Worm (Caenorhabditis elegans) whole organism, young adult: ENCODE data around the gene F43C9.1.
A peak's percentile ranks its signal among the peaks of the same experiment; 100 is the strongest.

Source experiments
- B0019.2 ChIP-seq: fragments of 200-800 bp; sonication (Bioruptor generic); conservative IDR thresholded peaks from 2 replicates; pipeline ENCODE4 v1.3.6; 2022; ENCODE audit warnings: missing genetic modification reagents, missing genetic modification characterization, missing compliant biosample characterization
- B0035.1 ChIP-seq: sonication (generic microtip); optimal IDR thresholded peaks from 2 replicates; lab custom pipeline; 2016; ENCODE audit warnings: missing genetic modification characterization, mild to moderate bottlenecking, missing compliant biosample characterization, missing genotype, missing genetic modification reagents
- B0336.3 ChIP-seq: fragments of 200-800 bp; sonication (Bioruptor generic); IDR thresholded peaks from 2 replicates; pipeline ENCODE4 v1.3.6; 2022; ENCODE audit warnings: missing genetic modification characterization, missing compliant biosample characterization
- D2030.7 ChIP-seq: fragments of 200-800 bp; sonication (Bioruptor generic); IDR thresholded peaks from 2 replicates; pipeline ENCODE4 v1.3.6; 2022; ENCODE audit warnings: missing genetic modification reagents, missing genetic modification characterization, missing compliant biosample characterization
- F23B12.7 ChIP-seq: sonication (generic microtip); optimal IDR thresholded peaks from 2 replicates; lab custom pipeline; 2017; ENCODE audit warnings: missing genetic modification characterization, mild to moderate bottlenecking, missing compliant biosample characterization, antibody characterized with exemption, moderate library complexity; ENCODE audit not compliant: insufficient read depth
- K11D2.4 ChIP-seq: fragments of 200-800 bp; sonication (Bioruptor generic); IDR thresholded peaks from 2 replicates; pipeline ENCODE4 v1.3.6; 2022; ENCODE audit warnings: missing genetic modification reagents, missing genetic modification characterization, missing compliant biosample characterization
- T26A5.8 ChIP-seq: sonication (generic microtip); optimal IDR thresholded peaks from 2 replicates; lab custom pipeline; 2016; ENCODE audit warnings: missing genetic modification characterization, missing compliant biosample characterization
- Y67H2A.10 ChIP-seq: fragments of 200-800 bp; sonication (Bioruptor generic); conservative IDR thresholded peaks from 2 replicates; pipeline ENCODE4 v1.3.6; 2022; ENCODE audit warnings: missing genetic modification reagents, missing genetic modification characterization, missing compliant biosample characterization
- ZK185.1 ChIP-seq: sonication (generic microtip); optimal IDR thresholded peaks from 2 replicates; lab custom pipeline; 2016; ENCODE audit warnings: mild to moderate bottlenecking, missing genetic modification characterization, missing compliant biosample characterization; ENCODE audit not compliant: poor library complexity, severe bottlenecking
- atf-7 ChIP-seq: sonication (generic microtip); optimal IDR thresholded peaks from 2 replicates; lab custom pipeline; 2017; ENCODE audit warnings: mild to moderate bottlenecking, missing genetic modification characterization, missing compliant biosample characterization
- athp-1 ChIP-seq: sonication (generic microtip); optimal IDR thresholded peaks from 2 replicates; lab custom pipeline; 2017; ENCODE audit warnings: mild to moderate bottlenecking, missing genetic modification characterization, missing compliant biosample characterization
- cebp-1 ChIP-seq, 2 experiments: fragments of 200-800 bp in 1 of 2; sonication (Bioruptor generic) in 1 of 2; sonication (generic microtip) in 1 of 2; IDR thresholded peaks in 1 of 2; optimal IDR thresholded peaks in 1 of 2; 2 replicates each; pipeline versions ENCODE4 v1.3.6 to Lab custom; 2017 to 2022; ENCODE audit warnings: missing compliant biosample characterization in 2 of 2, missing genetic modification characterization in 2 of 2, mild to moderate bottlenecking in 1 of 2, missing genetic modification reagents in 1 of 2, moderate library complexity in 1 of 2
- ceh-100 ChIP-seq: fragments of 200-800 bp; sonication (Bioruptor generic); IDR thresholded peaks from 2 replicates; pipeline ENCODE4 v1.3.6; 2022; ENCODE audit warnings: missing genetic modification reagents, missing genetic modification characterization, missing compliant biosample characterization
- dox-1 ChIP-seq: fragments of 200-800 bp; sonication (Bioruptor generic); IDR thresholded peaks from 2 replicates; pipeline ENCODE4 v1.3.6; 2022; ENCODE audit warnings: missing genetic modification reagents, missing genetic modification characterization, missing compliant biosample characterization
- hrde-1 ChIP-seq: sonication (generic microtip); optimal IDR thresholded peaks from 2 replicates; lab custom pipeline; 2016; ENCODE audit warnings: missing genetic modification characterization, mild to moderate bottlenecking, missing compliant biosample characterization, moderate library complexity, missing genotype, missing genetic modification reagents, borderline replicate concordance
- hsf-1 ChIP-seq: fragments of 200-800 bp; sonication (Bioruptor generic); IDR thresholded peaks from 2 replicates; pipeline ENCODE4 v1.3.6; 2022; ENCODE audit warnings: missing genetic modification reagents, missing genetic modification characterization, missing compliant biosample characterization
- lag-1 ChIP-seq: fragments of 200-800 bp; sonication (Bioruptor generic); IDR thresholded peaks from 2 replicates; pipeline ENCODE4 v1.3.6; 2022; ENCODE audit warnings: missing genetic modification reagents, missing genetic modification characterization, missing compliant biosample characterization
- lsl-1 ChIP-seq: fragments of 200-800 bp; sonication (Bioruptor generic); optimal IDR thresholded peaks from 2 replicates; lab custom pipeline; 2018; ENCODE audit warnings: mild to moderate bottlenecking, missing genetic modification characterization, moderate library complexity, missing compliant biosample characterization
- lsy-27 ChIP-seq: sonication (generic microtip); optimal IDR thresholded peaks from 2 replicates; lab custom pipeline; 2017; ENCODE audit warnings: missing genetic modification characterization, mild to moderate bottlenecking, missing compliant biosample characterization, antibody characterized with exemption, missing genotype, borderline replicate concordance; ENCODE audit not compliant: insufficient read depth
- madf-10 ChIP-seq: sonication (generic microtip); optimal IDR thresholded peaks from 2 replicates; lab custom pipeline; 2016; ENCODE audit warnings: mild to moderate bottlenecking, missing genetic modification characterization, missing compliant biosample characterization
- mcd-1 ChIP-seq: fragments of 200-800 bp; sonication (Bioruptor generic); IDR thresholded peaks from 2 replicates; pipeline ENCODE4 v1.3.6; 2022; ENCODE audit warnings: missing genetic modification reagents, missing genetic modification characterization, missing compliant biosample characterization
- mes-4 ChIP-seq: sonication (generic microtip); optimal IDR thresholded peaks from 2 replicates; lab custom pipeline; 2016; ENCODE audit warnings: missing genotype, missing genetic modification characterization, missing compliant biosample characterization
- mxl-1 ChIP-seq: sonication (generic microtip); optimal IDR thresholded peaks from 2 replicates; lab custom pipeline; 2016; ENCODE audit warnings: missing genetic modification characterization, missing compliant biosample characterization
- nfya-1 ChIP-seq: sonication (generic microtip); optimal IDR thresholded peaks from 2 replicates; lab custom pipeline; 2017; ENCODE audit warnings: antibody characterized with exemption, missing compliant biosample characterization, missing genetic modification characterization, borderline replicate concordance; ENCODE audit not compliant: insufficient read depth
- nfya-2 ChIP-seq: fragments of 200-800 bp; sonication (Bioruptor generic); IDR thresholded peaks from 2 replicates; pipeline ENCODE4 v1.3.6; 2022; ENCODE audit warnings: missing genetic modification reagents, missing genetic modification characterization, missing compliant biosample characterization
- nhr-80 ChIP-seq: sonication (generic microtip); optimal IDR thresholded peaks from 2 replicates; lab custom pipeline; 2016; ENCODE audit warnings: missing genetic modification characterization, missing compliant biosample characterization
- nhr-90 ChIP-seq: sonication (generic microtip); optimal IDR thresholded peaks from 2 replicates; lab custom pipeline; 2016; ENCODE audit warnings: missing genotype, mild to moderate bottlenecking, missing genetic modification characterization, missing compliant biosample characterization
- pha-4 ChIP-seq: fragments of 150-350 bp; sonication (generic microtip); optimal IDR thresholded peaks from 2 replicates; lab custom pipeline; 2014; ENCODE audit warnings: missing biosample characterization, missing genetic modification reagents, missing genetic modification characterization
- sdz-38 ChIP-seq: sonication (generic microtip); optimal IDR thresholded peaks from 2 replicates; lab custom pipeline; 2016; ENCODE audit warnings: missing genotype, missing genetic modification characterization, missing compliant biosample characterization
- sea-2 ChIP-seq: fragments of 200-800 bp; sonication (Bioruptor generic); IDR thresholded peaks from 2 replicates; pipeline ENCODE4 v1.3.6; 2022; ENCODE audit warnings: missing genetic modification characterization, missing compliant biosample characterization
- snpc-1.1 ChIP-seq: sonication (generic microtip); optimal IDR thresholded peaks from 2 replicates; lab custom pipeline; 2017; ENCODE audit warnings: missing genetic modification characterization, mild to moderate bottlenecking, missing compliant biosample characterization, antibody characterized with exemption, moderate library complexity, missing genotype, missing genetic modification reagents; ENCODE audit not compliant: insufficient read depth
- snpc-3.4 ChIP-seq: sonication (generic microtip); optimal IDR thresholded peaks from 2 replicates; lab custom pipeline; 2017; ENCODE audit warnings: missing genetic modification characterization, mild to moderate bottlenecking, missing compliant biosample characterization, antibody characterized with exemption, moderate library complexity, missing genotype, missing genetic modification reagents
- snpc-4 ChIP-seq, 5 experiments: fragments of 150-350 bp in 1 of 5; sonication (generic microtip) in 4 of 5; optimal IDR thresholded peaks; 2 replicates each; lab custom pipeline; 2014 to 2018; ENCODE audit warnings: missing genetic modification characterization in 5 of 5, missing biosample characterization in 3 of 5, antibody characterized with exemption in 2 of 5, mild to moderate bottlenecking in 2 of 5, missing compliant biosample characterization in 2 of 5, missing genotype in 2 of 5, moderate library complexity in 2 of 5, missing genetic modification reagents in 1 of 5
- xnd-1 ChIP-seq: sonication (generic microtip); optimal IDR thresholded peaks from 2 replicates; lab custom pipeline; 2016; ENCODE audit warnings: missing genotype, missing genetic modification reagents, missing genetic modification characterization, missing compliant biosample characterization
- zfh-2 ChIP-seq: fragments of 200-800 bp; sonication (Bioruptor generic); conservative IDR thresholded peaks from 2 replicates; pipeline ENCODE4 v1.3.6; 2022; ENCODE audit warnings: missing genetic modification reagents, missing genetic modification characterization, missing compliant biosample characterization
- ztf-22 ChIP-seq: fragments of 200-800 bp; sonication (Bioruptor generic); optimal IDR thresholded peaks from 2 replicates; lab custom pipeline; 2018; ENCODE audit warnings: mild to moderate bottlenecking, missing genetic modification characterization, moderate library complexity, missing compliant biosample characterization

F43C9.1 gene

ce11 chrX:4792979-4793378, at the start of gene F43C9.1:
Gene F43C9.1, plus strand, starts transcription at chrX:4793279.
- TF ChIP-seq nhr-80 (peak; percentile 24), lsl-1 (GFP tag; lab: Kevin White, UChicago) (no peak)

- TF ChIP-seq K11D2.4 (GFP tag; lab: Robert Waterston, UW) (no peak), dox-1 (GFP tag; lab: Robert Waterston, UW) (peak; percentile 47; the same call in 1 of the 2 replicates), ztf-22 (GFP tag; lab: Kevin White, UChicago) (no peak), hrde-1 (tag; lab: Kevin White, UChicago) (no peak), zfh-2 (GFP tag; lab: Robert Waterston, UW) (peak; percentile 79), madf-10 (tag; lab: Kevin White, UChicago) (no peak), athp-1 (tag; lab: Kevin White, UChicago) (no peak), lag-1 (GFP tag; lab: Robert Waterston, UW) (no peak), sea-2 (GFP tag; lab: Robert Waterston, UW) (no peak), sdz-38 (tag; lab: Kevin White, UChicago) (no peak), snpc-1.1 (no peak), nhr-90 (tag; lab: Kevin White, UChicago) (no peak), mcd-1 (no peak), nhr-80 (peak; percentile 55)
These were observed 49.0 kb upstream of the F43C9.1 start for ce11 chrX:4744037-4744436.

ce11 chrX:4749080-4749479, 44.0 kb upstream of the F43C9.1 start, which contains the start of gene lon-2:
Gene lon-2, minus strand, starts transcription at chrX:4749083.
- TF ChIP-seq B0336.3 (GFP tag; lab: Robert Waterston, UW) (no peak), hsf-1 (GFP tag; lab: Robert Waterston, UW) (no peak), nhr-80 (peak; percentile 86)

- TF ChIP-seq nfya-1 (no peak), cebp-1 (GFP tag; IDR thresholded peaks at IDR 0.05; lab: Robert Waterston, UW) (no peak), cebp-1 (tag; optimal IDR thresholded peaks at IDR 0.05; lab: Kevin White, UChicago) (no peak), Y67H2A.10 (no peak), K11D2.4 (GFP tag; lab: Robert Waterston, UW) (no peak), mxl-1 (no peak), xnd-1 (no peak)
- TF ChIP-seq, all 124 proteins: peak for 0
These were observed 38.4 kb upstream of the F43C9.1 start, which contains the start of gene C39E6.2 for ce11 chrX:4754725-4755124. Gene C39E6.2, minus strand, starts transcription at chrX:4755118.

ce11 chrX:4759718-4760117, 33.4 kb upstream of the F43C9.1 start:
- TF ChIP-seq ceh-100 (GFP tag; lab: Robert Waterston, UW): no peak
- no peak for TF ChIP-seq B0019.2
- no peak for TF ChIP-seq cebp-1 (GFP tag; IDR thresholded peaks at IDR 0.05; lab: Robert Waterston, UW)
- no peak for TF ChIP-seq cebp-1 (tag; optimal IDR thresholded peaks at IDR 0.05; lab: Kevin White, UChicago)
- no peak for TF ChIP-seq lsy-27 (tag; lab: Kevin White, UChicago)
- no peak for TF ChIP-seq snpc-3.4 (tag; lab: Kevin White, UChicago)
- TF ChIP-seq snpc-4 (GFP tag; optimal IDR thresholded peaks at IDR 0.05; lab: Kevin White, UChicago): no peak
- no peak for TF ChIP-seq snpc-4 (tag; optimal IDR thresholded peaks at IDR 0.05; lab: Kevin White, UChicago)
- no peak for TF ChIP-seq nfya-1
- TF ChIP-seq T26A5.8 (tag; lab: Kevin White, UChicago): no peak
- TF ChIP-seq D2030.7: no peak
- TF ChIP-seq nfya-2: no peak
- no peak for TF ChIP-seq mes-4 (tag; lab: Kevin White, UChicago)
- no peak for TF ChIP-seq pha-4
- no peak for TF ChIP-seq ZK185.1 (tag; lab: Kevin White, UChicago)
- TF ChIP-seq B0035.1 (tag; lab: Kevin White, UChicago): no peak
- no peak for TF ChIP-seq atf-7 (tag; lab: Kevin White, UChicago)
- TF ChIP-seq F23B12.7 (tag; lab: Kevin White, UChicago): no peak
